Fruit fly (Drosophila melanogaster) whole organism, embryonic: ENCODE results near the gene Mgat4b.

Experiments
- Abd-B ChIP-seq: fragments of 200-800 bp; sonication (Bioruptor generic); optimal IDR thresholded peaks from 2 replicates; lab custom pipeline; 2018; ENCODE audit warnings: missing biosample characterization, mild to moderate bottlenecking, missing genetic modification characterization, moderate library complexity
- Atf-2 ChIP-seq: fragments of 200-800 bp; sonication (Bioruptor generic); optimal IDR thresholded peaks from 2 replicates; lab custom pipeline; 2016; ENCODE audit warnings: missing biosample characterization, missing genetic modification characterization
- C15 ChIP-seq: fragments of 200-800 bp; sonication (Bioruptor generic); IDR thresholded peaks from 3 replicates; pipeline ENCODE4 v1.3.6; 2022; ENCODE audit warnings: missing biosample characterization, missing genetic modification characterization
- CG10267 ChIP-seq: fragments of 200-800 bp; sonication (Bioruptor generic); optimal IDR thresholded peaks from 2 replicates; lab custom pipeline; 2018; ENCODE audit warnings: missing biosample characterization, mild to moderate bottlenecking, missing genetic modification characterization, moderate library complexity
- CG10274 ChIP-seq: fragments of 200-800 bp; sonication (Bioruptor generic); optimal IDR thresholded peaks from 3 replicates; lab custom pipeline; 2017; ENCODE audit warnings: missing biosample characterization, mild to moderate bottlenecking, missing genetic modification characterization
- CG10321 ChIP-seq: fragments of 200-800 bp; sonication (Bioruptor generic); IDR thresholded peaks from 2 replicates; pipeline ENCODE4 v1.3.6; 2022; ENCODE audit warnings: missing biosample characterization, missing genetic modification characterization
- CG10979 ChIP-seq: fragments of 200-800 bp; sonication (Bioruptor generic); optimal IDR thresholded peaks from 2 replicates; lab custom pipeline; 2018; ENCODE audit warnings: missing biosample characterization, mild to moderate bottlenecking, missing genetic modification characterization, moderate library complexity
- CG11696 ChIP-seq: fragments of 200-800 bp; sonication (Bioruptor generic); IDR thresholded peaks from 2 replicates; pipeline ENCODE4 v1.3.6; 2022; ENCODE audit warnings: missing biosample characterization, missing genetic modification characterization
- CG12155 ChIP-seq: fragments of 200-800 bp; sonication (Bioruptor generic); optimal IDR thresholded peaks from 3 replicates; lab custom pipeline; 2016; ENCODE audit warnings: missing biosample characterization, missing genetic modification characterization
- CG12391 ChIP-seq: fragments of 200-800 bp; sonication (Bioruptor generic); optimal IDR thresholded peaks from 3 replicates; lab custom pipeline; 2018; ENCODE audit warnings: missing biosample characterization, mild to moderate bottlenecking, missing genetic modification characterization, moderate library complexity
- CG12942 ChIP-seq: fragments of 200-800 bp; sonication (Bioruptor generic); optimal IDR thresholded peaks from 3 replicates; lab custom pipeline; 2016; ENCODE audit warnings: missing biosample characterization, missing genetic modification characterization
- CG17385 ChIP-seq: fragments of 200-800 bp; sonication (Bioruptor generic); optimal IDR thresholded peaks from 3 replicates; lab custom pipeline; 2018; ENCODE audit warnings: missing biosample characterization, mild to moderate bottlenecking, missing genetic modification characterization
- CG18011 ChIP-seq: fragments of 200-800 bp; sonication (Bioruptor generic); optimal IDR thresholded peaks from 2 replicates; lab custom pipeline; 2017; ENCODE audit warnings: missing biosample characterization, missing genetic modification characterization, mild to moderate bottlenecking, moderate library complexity, missing genotype
- CG2129 ChIP-seq: fragments of 200-800 bp; sonication (Bioruptor generic); IDR thresholded peaks from 2 replicates; pipeline ENCODE4 v1.3.6; 2022; ENCODE audit warnings: missing biosample characterization, missing genetic modification characterization; ENCODE audit not compliant: partially characterized antibody
- CG30431 ChIP-seq: fragments of 200-800 bp; sonication (Bioruptor generic); optimal IDR thresholded peaks from 2 replicates; lab custom pipeline; 2017; ENCODE audit warnings: missing biosample characterization, missing genetic modification characterization
- CG3995 ChIP-seq: fragments of 200-800 bp; sonication (Bioruptor generic); optimal IDR thresholded peaks from 3 replicates; lab custom pipeline; 2016; ENCODE audit warnings: missing biosample characterization, missing genetic modification characterization
- CG7928 ChIP-seq: fragments of 200-800 bp; sonication (Bioruptor generic); optimal IDR thresholded peaks from 2 replicates; lab custom pipeline; 2017; ENCODE audit warnings: missing biosample characterization, mild to moderate bottlenecking, missing genetic modification characterization
- CG8944 ChIP-seq: fragments of 200-800 bp; sonication (Bioruptor generic); optimal IDR thresholded peaks from 3 replicates; lab custom pipeline; 2016; ENCODE audit warnings: missing biosample characterization, missing genetic modification characterization
- Dp ChIP-seq: fragments of 200-800 bp; sonication (Bioruptor generic); optimal IDR thresholded peaks from 2 replicates; lab custom pipeline; 2018; ENCODE audit warnings: missing biosample characterization, mild to moderate bottlenecking, missing genetic modification characterization, moderate library complexity
- Dref ChIP-seq: fragments of 200-800 bp; sonication (Bioruptor generic); IDR thresholded peaks from 2 replicates; pipeline ENCODE4 v1.3.6; 2022; ENCODE audit warnings: missing biosample characterization, missing genetic modification characterization
- Hr3 ChIP-seq: fragments of 200-800 bp; sonication (Bioruptor generic); optimal IDR thresholded peaks from 3 replicates; lab custom pipeline; 2016; ENCODE audit warnings: missing biosample characterization, missing genetic modification characterization
- Hr51 ChIP-seq, 2 experiments: fragments of 200-800 bp; sonication (Bioruptor generic); optimal IDR thresholded peaks; 2 replicates in 1 of 2; 3 replicates in 1 of 2; lab custom pipeline; 2016 to 2018; ENCODE audit warnings: missing biosample characterization in 2 of 2, missing genetic modification characterization in 2 of 2, mild to moderate bottlenecking in 1 of 2, moderate library complexity in 1 of 2
- Mad ChIP-seq: fragments of 200-800 bp; sonication (Bioruptor generic); optimal IDR thresholded peaks from 2 replicates; lab custom pipeline; 2016; ENCODE audit warnings: missing biosample characterization, missing genetic modification characterization
- Sry-β ChIP-seq: fragments of 200-800 bp; sonication (Bioruptor generic); optimal IDR thresholded peaks from 2 replicates; lab custom pipeline; 2018; ENCODE audit warnings: missing biosample characterization, mild to moderate bottlenecking, missing genetic modification characterization, moderate library complexity
- ab ChIP-seq: fragments of 200-800 bp; sonication (Bioruptor generic); optimal IDR thresholded peaks from 2 replicates; lab custom pipeline; 2016; ENCODE audit warnings: missing biosample characterization, missing genetic modification characterization
- abd-A ChIP-seq: fragments of 200-800 bp; sonication (Bioruptor generic); optimal IDR thresholded peaks from 3 replicates; lab custom pipeline; 2019; ENCODE audit warnings: missing biosample characterization, mild to moderate bottlenecking, missing genetic modification characterization, moderate library complexity
- al ChIP-seq: fragments of 200-800 bp; sonication (Bioruptor generic); IDR thresholded peaks from 2 replicates; pipeline ENCODE4 v1.3.6; 2022; ENCODE audit warnings: missing biosample characterization, missing genetic modification characterization
- az2 ChIP-seq: fragments of 200-800 bp; sonication (Bioruptor generic); optimal IDR thresholded peaks from 3 replicates; lab custom pipeline; 2016; ENCODE audit warnings: missing biosample characterization, missing genetic modification characterization
- bab2 ChIP-seq: fragments of 200-800 bp; sonication (Bioruptor generic); optimal IDR thresholded peaks from 2 replicates; lab custom pipeline; 2016; ENCODE audit warnings: missing biosample characterization, missing genetic modification characterization
- bcd ChIP-seq: fragments of 200-800 bp; sonication (Bioruptor generic); optimal IDR thresholded peaks from 2 replicates; lab custom pipeline; 2017; ENCODE audit warnings: missing biosample characterization, mild to moderate bottlenecking, missing genetic modification characterization
- bsh ChIP-seq, 2 experiments: fragments of 200-800 bp; sonication (Bioruptor generic); optimal IDR thresholded peaks; 2 replicates each; lab custom pipeline; 2017 to 2018; ENCODE audit warnings: mild to moderate bottlenecking in 2 of 2, missing biosample characterization in 2 of 2, missing genetic modification characterization in 2 of 2, moderate library complexity in 1 of 2
- dmrt11E ChIP-seq: fragments of 200-800 bp; sonication (Bioruptor generic); optimal IDR thresholded peaks from 3 replicates; lab custom pipeline; 2018; ENCODE audit warnings: missing biosample characterization, mild to moderate bottlenecking, missing genetic modification characterization, moderate library complexity
- en ChIP-seq: fragments of 200-800 bp; sonication (Bioruptor generic); optimal IDR thresholded peaks from 2 replicates; lab custom pipeline; 2016; ENCODE audit warnings: missing biosample characterization, missing genetic modification characterization
- hb ChIP-seq: fragments of 200-800 bp; sonication (Bioruptor generic); IDR thresholded peaks from 3 replicates; pipeline ENCODE4 v1.3.6; 2022; ENCODE audit warnings: missing biosample characterization, missing genetic modification characterization; ENCODE audit not compliant: partially characterized antibody
- ind ChIP-seq: fragments of 200-800 bp; sonication (Bioruptor generic); optimal IDR thresholded peaks from 3 replicates; lab custom pipeline; 2016; ENCODE audit warnings: missing biosample characterization, missing genetic modification characterization
- insv ChIP-seq, 2 experiments: fragments of 200-800 bp; sonication (Bioruptor generic); optimal IDR thresholded peaks; 3 replicates each; lab custom pipeline; 2016 to 2018; ENCODE audit warnings: missing biosample characterization in 2 of 2, missing genetic modification characterization in 2 of 2
- jumu ChIP-seq: fragments of 200-800 bp; sonication (Bioruptor generic); optimal IDR thresholded peaks from 3 replicates; lab custom pipeline; 2016; ENCODE audit warnings: missing biosample characterization, missing genetic modification characterization
- kay ChIP-seq: fragments of 200-800 bp; sonication (Bioruptor generic); optimal IDR thresholded peaks from 2 replicates; lab custom pipeline; 2016; ENCODE audit warnings: missing biosample characterization, missing genetic modification characterization
- knrl ChIP-seq: fragments of 200-800 bp; sonication (Bioruptor generic); IDR thresholded peaks from 3 replicates; pipeline ENCODE4 v1.3.6; 2022; ENCODE audit warnings: missing biosample characterization, missing genetic modification characterization; ENCODE audit not compliant: partially characterized antibody
- ranshi ChIP-seq: fragments of 200-800 bp; sonication (Bioruptor generic); IDR thresholded peaks from 2 replicates; pipeline ENCODE4 v1.3.6; 2022; ENCODE audit warnings: missing biosample characterization, missing genetic modification characterization
- repo ChIP-seq: fragments of 200-800 bp; sonication (Bioruptor generic); optimal IDR thresholded peaks from 2 replicates; lab custom pipeline; 2016; ENCODE audit warnings: missing biosample characterization, missing genetic modification characterization
- rib ChIP-seq: fragments of 200-800 bp; sonication (Bioruptor generic); IDR thresholded peaks from 2 replicates; pipeline ENCODE4 v1.3.6; 2022; ENCODE audit warnings: missing biosample characterization, missing genetic modification characterization
- schlank ChIP-seq: fragments of 200-800 bp; sonication (Bioruptor generic); optimal IDR thresholded peaks from 2 replicates; lab custom pipeline; 2018; ENCODE audit warnings: missing biosample characterization, mild to moderate bottlenecking, missing genetic modification characterization
- sens-2 ChIP-seq: fragments of 200-800 bp; sonication (Bioruptor generic); IDR thresholded peaks from 2 replicates; pipeline ENCODE4 v1.3.6; 2022; ENCODE audit warnings: missing biosample characterization, missing genetic modification characterization
- shn ChIP-seq: fragments of 200-800 bp; sonication (Bioruptor generic); optimal IDR thresholded peaks from 3 replicates; lab custom pipeline; 2016; ENCODE audit warnings: missing biosample characterization, missing genetic modification characterization
- sisA ChIP-seq: fragments of 200-800 bp; sonication (Bioruptor generic); IDR thresholded peaks from 2 replicates; pipeline ENCODE4 v1.3.6; 2022; ENCODE audit warnings: missing biosample characterization, missing genetic modification characterization
- unc-4 ChIP-seq: fragments of 200-800 bp; sonication (Bioruptor generic); IDR thresholded peaks from 2 replicates; pipeline ENCODE4 v1.3.6; 2022; ENCODE audit warnings: missing biosample characterization, missing genetic modification characterization; ENCODE audit not compliant: partially characterized antibody
- wor ChIP-seq: fragments of 200-800 bp; sonication (Bioruptor generic); IDR thresholded peaks from 2 replicates; pipeline ENCODE4 v1.3.6; 2022; ENCODE audit warnings: missing biosample characterization, missing genetic modification characterization

Mgat4b gene

DNA sequence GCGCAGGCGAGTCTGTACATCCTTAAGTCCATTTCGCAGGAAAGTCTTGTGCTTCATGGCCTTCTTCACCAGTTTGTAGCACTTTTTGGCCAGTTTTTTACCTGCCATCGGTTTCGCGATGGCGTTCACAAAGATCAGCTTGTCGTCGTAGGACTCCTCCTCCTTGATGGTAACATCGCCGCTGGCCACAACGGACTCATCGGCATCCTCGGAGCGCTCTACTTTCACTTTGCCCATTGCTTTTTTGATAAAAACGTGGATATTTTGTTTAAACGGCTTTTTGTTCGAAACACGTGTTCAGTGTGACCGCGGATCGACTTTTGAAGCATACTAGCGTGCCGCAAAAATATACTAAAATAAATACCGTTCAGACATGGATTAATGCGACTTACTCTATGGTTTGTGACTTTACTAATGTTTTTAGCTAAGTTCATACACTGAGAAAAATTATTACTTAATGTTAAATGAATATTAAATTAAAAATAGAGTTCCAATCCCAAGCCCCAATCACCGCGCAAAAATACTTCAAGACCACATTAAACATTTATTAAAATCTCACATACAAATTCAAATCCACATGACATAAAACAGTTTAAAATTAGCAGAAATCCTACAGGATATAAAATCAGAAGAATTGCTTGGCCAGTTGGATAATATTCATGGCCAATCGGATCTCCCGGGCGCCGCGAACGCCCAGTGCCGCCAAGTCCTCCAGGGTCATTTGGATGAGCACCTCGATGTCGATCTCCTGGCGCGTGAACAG lies 33.0 kb upstream of the Mgat4b start, which contains the start of gene NHP2 (continued):
- TF ChIP-seq CG11696 (GFP tag; lab: Robert Waterston, UW) (peak; percentile 37; the same call in 1 of the 2 replicates), hb (GFP tag; lab: Robert Waterston, UW) (no peak), bcd (peak; percentile 90), Abd-B (no peak), repo (no peak), Dp (GFP tag; lab: Kevin White, UChicago) (peak; percentile 57), rib (GFP tag; lab: Robert Waterston, UW) (peak; percentile 60; the same call in 1 of the 2 replicates), CG10321 (peak; percentile 51; the same call in 1 of the 2 replicates), CG12391 (peak; percentile 88), C15 (GFP tag; lab: Robert Waterston, UW) (no peak), CG10274 (GFP tag; lab: Kevin White, UChicago) (no peak), wor (GFP tag; lab: Robert Waterston, UW) (0 out of 2 replicates have a peak, but pooled peaks have one; percentile 28), shn (peak; percentile 40), dmrt11E (tag; lab: Kevin White, UChicago) (peak; percentile 80), schlank (tag; lab: Kevin White, UChicago) (peak; percentile 9), CG2129 (GFP tag; lab: Robert Waterston, UW) (no peak), CG10267 (peak; percentile 83), kay (GFP tag; lab: Kevin White, UChicago) (peak; percentile 44), ranshi (peak; percentile 65; the same call in 1 of the 2 replicates), CG17385 (GFP tag; lab: Kevin White, UChicago) (no peak), CG12155 (GFP tag; lab: Kevin White, UChicago) (peak; percentile 72), Hr51 (GFP tag; optimal IDR thresholded peaks at IDR 0.05; lab: Kevin White, UChicago) (peak in 1 of 2 experiments; percentile 71), al (GFP tag; lab: Robert Waterston, UW) (peak; percentile 63), Mad (GFP tag; lab: Kevin White, UChicago) (peak; percentile 56), insv (GFP tag; optimal IDR thresholded peaks at IDR 0.05; lab: Kevin White, UChicago) (peak in 1 of 2 experiments; percentile 57), CG12942 (GFP tag; lab: Kevin White, UChicago) (peak; percentile 67), sens-2 (GFP tag; lab: Robert Waterston, UW) (peak; percentile 75; the same call in 1 of the 2 replicates), CG8944 (GFP tag; lab: Kevin White, UChicago) (no peak), Hr3 (GFP tag; lab: Kevin White, UChicago) (peak; percentile 82), unc-4 (GFP tag; lab: Robert Waterston, UW) (peak; percentile 34), Atf-2 (GFP tag; lab: Kevin White, UChicago) (peak; percentile 60), CG3995 (peak; percentile 39), sisA (GFP tag; lab: Robert Waterston, UW) (peak; percentile 68), CG10979 (peak; percentile 83), CG30431 (peak; percentile 57), Dref (no peak), bsh (GFP tag; optimal IDR thresholded peaks at IDR 0.05; lab: Kevin White, UChicago) (peak; percentile 70 to 84), knrl (GFP tag; lab: Robert Waterston, UW) (peak; percentile 35; the same call in 1 of the 3 replicates), ind (GFP tag; lab: Kevin White, UChicago) (peak; percentile 81), Sry-β (GFP tag; lab: Kevin White, UChicago) (peak; percentile 21), CG18011 (peak; percentile 49), jumu (GFP tag; lab: Kevin White, UChicago) (no peak), CG7928 (GFP tag; lab: Kevin White, UChicago) (peak; percentile 49), az2 (peak; percentile 81), bab2 (GFP tag; lab: Kevin White, UChicago) (peak; percentile 73), en (GFP tag; lab: Kevin White, UChicago) (peak; percentile 33), abd-A (tag; lab: Kevin White, UChicago) (no peak), ab (GFP tag; lab: Kevin White, UChicago) (no peak)
